Worm (Caenorhabditis elegans): Measurements from ENCODE around the gene T05B9.2.

The T05B9.2 gene

DNA sequence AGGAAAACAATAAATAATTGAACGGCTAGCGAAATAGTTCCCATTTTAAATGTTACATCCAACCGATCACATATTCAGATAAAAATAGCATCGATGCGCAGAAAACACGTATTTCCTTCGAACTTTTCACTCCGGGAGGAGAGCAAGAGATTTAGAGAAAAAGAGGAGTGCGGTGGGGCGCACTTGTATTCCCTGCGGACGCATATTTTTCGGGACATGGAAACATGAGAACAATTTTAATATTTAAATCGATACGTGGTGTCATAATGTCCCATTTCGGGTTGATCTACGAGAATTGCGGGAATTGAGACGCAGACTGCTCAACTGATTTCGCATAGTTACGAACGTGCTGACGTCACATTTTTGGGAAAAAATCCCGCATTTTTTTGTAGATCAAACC lies 37.8 kb downstream of the T05B9.2 start, which contains the start of gene C47G2.4:
C47G2.4 (minus strand) TSS at position 174 of the 400 bp plus-strand sequence.
- TF ChIP-seq ceh-62 (tag; optimal IDR thresholded peaks at IDR 0.05) (no peak), hlh-11 (tag; optimal IDR thresholded peaks at IDR 0.05) (peak; percentile 33), aha-1 (tag) (peak; percentile 57), duxl-1 (tag; optimal IDR thresholded peaks at IDR 0.05; ENCODE audit: poor library complexity) (peak; percentile 45), dpl-1 (GFP tag; optimal IDR thresholded peaks at IDR 0.05) (peak; percentile 66), F44E2.7 (GFP tag; IDR thresholded peaks at IDR 0.05) (no peak), hmg-1.1 (GFP tag; IDR thresholded peaks at IDR 0.05) (no peak), ZK546.5 (tag; optimal IDR thresholded peaks at IDR 0.05) (no peak), egl-43 (GFP tag; IDR thresholded peaks at IDR 0.05) (no peak), dmd-6 (GFP tag; IDR thresholded peaks at IDR 0.05) (no peak), lin-39 (tag; optimal IDR thresholded peaks at IDR 0.05) (no peak), ctbp-1 (GFP tag; IDR thresholded peaks at IDR 0.05) (no peak), nhr-76 (tag; optimal IDR thresholded peaks at IDR 0.05) (no peak), hif-1 (tag; optimal IDR thresholded peaks at IDR 0.05) (peak in 1 of 2 experiments; percentile 56), rbr-2 (tag; optimal IDR thresholded peaks at IDR 0.05) (peak; percentile 57), zag-1 (tag; optimal IDR thresholded peaks at IDR 0.05) (no peak), nhr-48 (tag; optimal IDR thresholded peaks at IDR 0.05) (no peak), nhr-111 (GFP tag; optimal IDR thresholded peaks at IDR 0.05) (no peak), daf-19 (GFP tag; conservative IDR thresholded peaks at IDR 0.05) (no peak), lin-13 (GFP tag; optimal IDR thresholded peaks at IDR 0.05) (peak; percentile 41), set-16 (GFP tag; IDR thresholded peaks at IDR 0.05) (no peak), F10B5.3 (tag; optimal IDR thresholded peaks at IDR 0.05) (no peak), unc-130 (GFP tag; optimal IDR thresholded peaks at IDR 0.05) (peak; percentile 39), ztf-11 (tag; optimal IDR thresholded peaks at IDR 0.05) (no peak), daf-8 (GFP tag; IDR thresholded peaks at IDR 0.05) (no peak), lim-7 (GFP tag; IDR thresholded peaks at IDR 0.05) (no peak), mxl-2 (GFP tag; conservative IDR thresholded peaks at IDR 0.05) (no peak), aly-2 (tag; optimal IDR thresholded peaks at IDR 0.05) (no peak), ces-1 (GFP tag; optimal IDR thresholded peaks at IDR 0.05) (no peak), snpc-1.2 (GFP tag; IDR thresholded peaks at IDR 0.05) (no peak), nhr-28 (tag; optimal IDR thresholded peaks at IDR 0.05) (peak; percentile 42), Y5F2A.4 (GFP tag; optimal IDR thresholded peaks at IDR 0.05) (no peak), mxl-3 (GFP tag; optimal IDR thresholded peaks at IDR 0.05) (peak; percentile 19), mdt-29 (GFP tag; IDR thresholded peaks at IDR 0.05) (no peak), lin-38 (GFP tag; IDR thresholded peaks at IDR 0.05) (peak; percentile 96), ceh-32 (tag; optimal IDR thresholded peaks at IDR 0.05; ENCODE audit: poor library complexity) (no peak), ceh-82 (tag; optimal IDR thresholded peaks at IDR 0.05) (no peak), ZK337.2 (GFP tag; IDR thresholded peaks at IDR 0.05) (no peak), ceh-28 (tag; optimal IDR thresholded peaks at IDR 0.05) (no peak), php-3 (GFP tag; IDR thresholded peaks at IDR 0.05) (no peak), pha-4 (GFP tag; IDR thresholded peaks at IDR 0.05) (no peak), pha-4 (tag; optimal IDR thresholded peaks at IDR 0.05) (no peak), unc-62 (GFP tag; optimal IDR thresholded peaks at IDR 0.05 in 1 of 2) (no peak), unc-62 (tag; optimal IDR thresholded peaks at IDR 0.05) (no peak), daf-12 (tag; optimal IDR thresholded peaks at IDR 0.05) (no peak), nhr-102 (tag; optimal IDR thresholded peaks at IDR 0.05) (no peak), tag-97 (GFP tag; IDR thresholded peaks at IDR 0.05) (no peak), skn-1 (tag; optimal IDR thresholded peaks at IDR 0.05) (no peak), ama-1 (optimal IDR thresholded peaks at IDR 0.05) (no peak), mes-2 (tag; optimal IDR thresholded peaks at IDR 0.05; ENCODE audit: poor library complexity, severe bottlenecking) (peak; percentile 94), nhr-10 (tag; optimal IDR thresholded peaks at IDR 0.05) (no peak), sdz-12 (GFP tag; optimal IDR thresholded peaks at IDR 0.05) (no peak), T20F7.1 (GFP tag; optimal IDR thresholded peaks at IDR 0.05) (no peak), lin-15B (tag; optimal IDR thresholded peaks at IDR 0.05) (no peak)
